Worm (Caenorhabditis elegans): ENCODE measurements around the gene fmi-1.

- TF ChIP-seq nhr-11 (tag; optimal IDR thresholded peaks at IDR 0.05) = peak; percentile 56
- peak; percentile 45 for TF ChIP-seq nhr-102 (tag; optimal IDR thresholded peaks at IDR 0.05)
- no peak for TF ChIP-seq pqm-1 (tag; optimal IDR thresholded peaks at IDR 0.05)
These were observed 22.8 kb downstream of the fmi-1 start, which contains the start of gene scyl-1 for ce11 chrV:13041666-13042065.
